Worm (Caenorhabditis elegans): ENCODE data around the gene F49F1.2.
"Not testable (repeated sequence)": the region's sequence is repeated elsewhere in the genome, so short reads cannot be mapped to it uniquely, and the experiment has no call there.

The F49F1.2 gene

DNA sequence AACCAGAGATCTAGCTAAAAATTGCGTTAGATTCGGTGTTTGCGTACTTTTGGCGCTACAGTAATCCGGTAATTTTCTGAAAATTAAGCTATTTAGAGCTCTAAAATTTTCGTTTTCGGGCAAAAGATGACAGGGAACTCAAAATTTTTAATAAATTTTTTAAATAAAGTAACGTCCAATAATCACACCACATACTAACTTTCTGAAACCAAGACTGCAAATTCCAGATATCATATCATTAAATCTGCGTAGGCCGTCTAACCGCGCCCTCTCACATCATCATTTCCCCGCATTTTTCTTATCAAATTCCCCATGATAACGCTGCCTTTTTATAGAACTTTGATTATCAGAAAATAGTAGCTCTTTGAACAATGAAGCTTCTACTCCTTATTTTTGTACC is 1.7 kb downstream of the F49F1.2 start, which contains the start of gene drd-50:
Gene drd-50, plus strand, starts transcription at position 301 of the 400 bp plus-strand sequence.
- no peak for TF ChIP-seq nhr-237 (tag; optimal IDR thresholded peaks at IDR 0.05)
- no peak for TF ChIP-seq unc-120 (tag; optimal IDR thresholded peaks at IDR 0.05; ENCODE audit: poor library complexity, severe bottlenecking)
- no peak for TF ChIP-seq nhr-2 (tag; optimal IDR thresholded peaks at IDR 0.05)
- no peak for TF ChIP-seq ces-1 (GFP tag; optimal IDR thresholded peaks at IDR 0.05)

DNA sequence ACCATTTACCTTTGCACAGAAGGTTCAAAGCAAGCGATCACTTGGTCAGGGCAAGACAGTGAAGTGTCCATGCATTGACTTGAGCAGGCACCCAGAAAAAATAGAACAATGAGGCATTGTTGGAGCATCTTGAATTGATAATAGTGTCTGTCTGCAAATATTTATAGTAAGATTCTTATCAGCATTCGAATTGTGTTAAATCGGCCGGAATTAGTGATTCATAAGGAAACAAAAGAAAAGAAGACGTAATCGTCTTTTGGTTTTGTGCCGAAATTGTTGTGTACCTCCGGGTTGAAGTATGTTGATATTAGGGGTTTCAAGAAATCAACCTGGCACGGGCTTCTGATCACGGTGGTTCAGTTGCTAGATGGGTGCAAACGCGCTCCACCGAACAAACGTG is 4.5 kb downstream of the F49F1.2 start, which contains the start of gene F49F1.5:
Gene F49F1.5, minus strand, starts transcription at position 153 of the 400 bp plus-strand sequence.
- TF ChIP-seq lin-13 (tag; optimal IDR thresholded peaks at IDR 0.05) (no peak), ceh-39 (tag; optimal IDR thresholded peaks at IDR 0.05) (no peak), mab-5 (tag; optimal IDR thresholded peaks at IDR 0.05) (no peak), nhr-28 (tag; optimal IDR thresholded peaks at IDR 0.05) (no peak), mep-1 (tag; optimal IDR thresholded peaks at IDR 0.05) (no peak)

DNA sequence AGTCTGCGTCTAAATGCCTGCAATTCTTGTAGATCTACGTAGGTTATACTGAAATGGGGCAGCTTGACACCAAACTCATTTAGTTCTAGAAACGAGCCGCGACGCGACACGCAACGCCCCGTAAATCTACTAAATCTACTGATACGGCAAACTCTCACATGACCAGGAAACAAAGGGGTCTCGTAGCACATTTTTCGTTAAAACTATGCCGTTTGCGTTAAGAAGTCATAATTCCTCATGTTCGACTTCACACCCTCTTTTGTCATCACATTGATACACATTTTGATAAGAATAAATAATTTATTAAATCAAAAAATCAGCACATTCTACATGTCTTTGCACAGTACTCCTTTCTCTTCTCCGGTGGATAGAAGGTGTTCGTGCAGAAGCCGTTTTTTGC is 5.3 kb downstream of the F49F1.2 start:
- TF ChIP-seq M03D4.4 (tag; optimal IDR thresholded peaks at IDR 0.05) (no peak), elt-3 (tag; optimal IDR thresholded peaks at IDR 0.05) (no peak), blmp-1 (tag; optimal IDR thresholded peaks at IDR 0.05) (no peak), tbx-8 (GFP tag; optimal IDR thresholded peaks at IDR 0.05) (no peak), elt-1 (tag; optimal IDR thresholded peaks at IDR 0.05; ENCODE audit: borderline replicate concordance, insufficient read depth) (no peak), ceh-83 (GFP tag; optimal IDR thresholded peaks at IDR 0.05) (no peak)

DNA sequence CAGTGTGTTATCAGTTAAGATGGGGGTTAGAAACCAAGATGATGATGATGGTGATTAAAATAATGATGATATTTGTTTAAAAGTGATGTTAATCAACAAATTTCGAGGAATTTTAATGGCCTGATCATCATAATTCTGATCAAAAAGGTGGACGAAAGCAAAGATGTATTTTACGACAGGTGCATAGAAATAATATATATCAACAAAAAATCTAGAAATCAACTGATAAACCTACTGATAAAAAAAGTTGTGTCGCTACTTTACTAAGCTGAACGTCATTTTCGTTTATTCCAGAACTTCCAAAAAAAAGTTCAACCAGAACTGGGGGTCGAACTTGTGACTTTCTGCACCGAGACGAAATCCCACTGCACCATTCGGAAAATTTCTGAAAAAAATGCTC is 7.3 kb downstream of the F49F1.2 start, which contains the start of gene mul-1:
Gene mul-1, minus strand, starts transcription at position 84 of the 400 bp plus-strand sequence.
- no peak for TF ChIP-seq ces-1 (GFP tag; optimal IDR thresholded peaks at IDR 0.05)
- no peak for TF ChIP-seq pha-4 (tag; optimal IDR thresholded peaks at IDR 0.05)
- no peak for TF ChIP-seq nhr-12 (tag; optimal IDR thresholded peaks at IDR 0.05)
- TF ChIP-seq lsy-2 (tag; optimal IDR thresholded peaks at IDR 0.05): no peak
- TF ChIP-seq cnd-1 (tag; optimal IDR thresholded peaks at IDR 0.05): no peak
- TF ChIP-seq sptf-1 (tag; optimal IDR thresholded peaks at IDR 0.05): no peak
- no peak for TF ChIP-seq nhr-76 (tag; optimal IDR thresholded peaks at IDR 0.05)
- no peak for TF ChIP-seq ceh-39 (tag; optimal IDR thresholded peaks at IDR 0.05)
- TF ChIP-seq lin-13 (tag; optimal IDR thresholded peaks at IDR 0.05): no peak
- TF ChIP-seq bed-3 (GFP tag; optimal IDR thresholded peaks at IDR 0.05): no peak
- TF ChIP-seq snpc-4 (tag; optimal IDR thresholded peaks at IDR 0.05): no peak
- TF ChIP-seq mls-2 (tag; optimal IDR thresholded peaks at IDR 0.05): no peak
- TF ChIP-seq elt-1 (tag; optimal IDR thresholded peaks at IDR 0.05; ENCODE audit: borderline replicate concordance, insufficient read depth): no peak
- no peak for TF ChIP-seq mab-5 (tag; optimal IDR thresholded peaks at IDR 0.05)
- no peak for TF ChIP-seq nhr-2 (tag; optimal IDR thresholded peaks at IDR 0.05)
- no peak for TF ChIP-seq hlh-1 (tag; optimal IDR thresholded peaks at IDR 0.05)

DNA sequence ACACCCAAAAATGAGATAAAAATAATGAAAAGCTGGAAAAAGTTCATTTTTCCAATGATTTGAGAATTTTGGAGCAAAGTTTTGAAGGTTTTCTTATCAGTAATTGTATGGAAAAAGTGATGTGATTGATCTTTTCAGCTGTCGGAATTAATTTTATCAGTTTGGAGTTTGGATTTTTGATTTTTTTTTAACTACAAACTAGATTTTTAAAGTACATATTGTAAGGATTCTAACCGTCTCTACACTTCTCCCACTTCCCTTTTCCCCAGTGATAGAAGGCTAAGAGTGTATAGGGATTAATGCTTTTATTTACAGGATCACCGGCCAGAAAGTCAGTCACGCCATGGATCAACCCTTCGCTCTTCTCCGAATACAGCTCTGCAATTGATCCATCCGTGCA is 9.9 kb downstream of the F49F1.2 start, which contains the start of gene F49F1.7:
Gene F49F1.7, minus strand, starts transcription at position 101 of the 400 bp plus-strand sequence.
- not testable (repeated sequence) for TF ChIP-seq nhr-12, nhr-2, nhr-237 (tag; optimal IDR thresholded peaks at IDR 0.05)

DNA sequence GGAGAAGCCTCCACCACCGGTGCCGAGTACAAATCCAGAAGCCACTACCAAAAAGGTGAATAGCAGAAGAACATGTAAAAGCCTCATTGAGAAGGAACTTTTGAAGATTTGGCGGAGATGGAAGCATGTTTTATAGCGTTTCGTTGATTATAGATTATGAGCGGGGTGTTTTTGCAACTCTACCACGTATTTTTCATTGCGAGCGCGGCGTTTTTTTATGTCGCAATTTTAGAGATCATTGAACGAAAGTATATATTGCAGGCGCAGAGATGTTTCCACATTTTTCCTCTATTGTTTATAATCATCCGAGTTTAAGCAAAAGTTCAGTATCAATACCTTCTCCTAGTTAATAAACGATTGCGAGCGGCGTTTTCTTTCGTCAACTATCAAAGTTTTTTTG is 20.0 kb downstream of the F49F1.2 start, which contains the start of gene F49F1.17:
Gene F49F1.17, minus strand, starts transcription at position 101 of the 400 bp plus-strand sequence.
- TF ChIP-seq mls-2 (tag; optimal IDR thresholded peaks at IDR 0.05): no peak
- no peak for TF ChIP-seq lin-32 (GFP tag; optimal IDR thresholded peaks at IDR 0.05)
- TF ChIP-seq flh-1 (GFP tag; optimal IDR thresholded peaks at IDR 0.05): no peak
- TF ChIP-seq M03D4.4 (tag; optimal IDR thresholded peaks at IDR 0.05): no peak
- TF ChIP-seq unc-39 (tag; optimal IDR thresholded peaks at IDR 0.05): no peak
- no peak for TF ChIP-seq nhr-12 (tag; optimal IDR thresholded peaks at IDR 0.05)
- TF ChIP-seq nhr-76 (tag; optimal IDR thresholded peaks at IDR 0.05): no peak
- no peak for TF ChIP-seq mab-5 (tag; optimal IDR thresholded peaks at IDR 0.05)
- no peak for TF ChIP-seq nhr-28 (tag; optimal IDR thresholded peaks at IDR 0.05)
- TF ChIP-seq lsy-2 (tag; optimal IDR thresholded peaks at IDR 0.05): no peak
- no peak for TF ChIP-seq snpc-4 (tag; optimal IDR thresholded peaks at IDR 0.05)
- TF ChIP-seq ceh-43 (GFP tag; optimal IDR thresholded peaks at IDR 0.05): no peak
